Worm (Caenorhabditis elegans): Measurements from ENCODE around the gene nish-1.

- TF ChIP-seq nhr-25 (tag; optimal IDR thresholded peaks at IDR 0.05) = no peak
- TF ChIP-seq snpc-4 (tag; optimal IDR thresholded peaks at IDR 0.05) = no peak
- no peak for TF ChIP-seq ZK546.5 (tag; optimal IDR thresholded peaks at IDR 0.05)
- TF ChIP-seq ceh-28 (tag; optimal IDR thresholded peaks at IDR 0.05) = no peak
- TF ChIP-seq tbx-2 (tag; optimal IDR thresholded peaks at IDR 0.05) = no peak
Measured at ce11 chrIV:10868629-10869251, 4.6 kb downstream of the nish-1 start, which contains the start of gene F13E9.11.

Data from whole organism, L3 larva.